Worm (Caenorhabditis elegans): ENCODE measurements around the gene lit-1.
"Not testable (repeated sequence)": the region's sequence is repeated elsewhere in the genome, so short reads cannot be mapped to it uniquely, and the experiment has no call there.

The lit-1 gene

ce11 chrIII:13741410-13741809, 39.6 kb downstream of the lit-1 start:
- peak; percentile 16; the same call in 1 of the 2 replicates for TF ChIP-seq ceh-100 (GFP tag; IDR thresholded peaks at IDR 0.05)
- TF ChIP-seq C06A6.2 (GFP tag; conservative IDR thresholded peaks at IDR 0.05) = no peak
- TF ChIP-seq madf-3 (GFP tag; IDR thresholded peaks at IDR 0.05) = 0 out of 2 replicates have a peak, but pooled peaks have one; percentile 25

DNA sequence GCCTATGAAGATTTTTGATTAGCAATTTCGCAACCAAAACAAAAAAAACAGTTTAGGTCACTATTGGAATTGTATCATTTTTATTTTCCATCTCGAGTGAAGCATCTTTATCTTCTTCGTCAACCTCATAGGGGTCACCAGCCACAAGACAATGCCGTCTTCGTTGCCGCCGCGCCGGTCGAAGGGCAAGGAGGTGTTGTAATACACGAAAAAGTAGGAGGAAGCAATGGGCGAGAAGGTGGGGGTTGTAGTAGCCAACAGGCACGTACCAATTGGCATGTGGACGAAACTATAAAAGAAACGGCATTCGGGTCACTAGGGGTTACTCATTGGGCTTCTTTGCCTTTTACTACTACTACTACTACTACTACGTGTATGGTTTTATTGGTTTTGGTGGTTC, 40.2 kb downstream of the lit-1 start:
- TF ChIP-seq B0035.1 (tag; optimal IDR thresholded peaks at IDR 0.05) (no peak), sptf-2 (GFP tag; optimal IDR thresholded peaks at IDR 0.05) (no peak), D2030.7 (GFP tag; IDR thresholded peaks at IDR 0.05) (no peak), C06A6.2 (GFP tag; conservative IDR thresholded peaks at IDR 0.05) (no peak), ekl-4 (GFP tag; IDR thresholded peaks at IDR 0.05) (no peak), akir-1 (GFP tag; optimal IDR thresholded peaks at IDR 0.05) (no peak), unc-130 (GFP tag; optimal IDR thresholded peaks at IDR 0.05) (no peak), zfh-2 (GFP tag; conservative IDR thresholded peaks at IDR 0.05) (no peak)

ce11 chrIII:13743922-13744321, 42.1 kb downstream of the lit-1 start, which contains the start of gene tyr-2:
Gene tyr-2, plus strand, starts transcription at chrIII:13744222.
- TF ChIP-seq mel-28 (tag; optimal IDR thresholded peaks at IDR 0.05; ENCODE audit: borderline replicate concordance) (no peak), nhr-90 (tag; optimal IDR thresholded peaks at IDR 0.05) (no peak), ztf-3 (GFP tag; optimal IDR thresholded peaks at IDR 0.05) (no peak), hmg-20 (GFP tag; IDR thresholded peaks at IDR 0.05) (no peak), B0019.2 (GFP tag; conservative IDR thresholded peaks at IDR 0.05) (no peak), fkh-3 (tag; optimal IDR thresholded peaks at IDR 0.05) (no peak), dpl-1 (GFP tag; optimal IDR thresholded peaks at IDR 0.05) (no peak), F22D6.2 (tag; optimal IDR thresholded peaks at IDR 0.05) (no peak), snpc-1.3 (tag; optimal IDR thresholded peaks at IDR 0.05; ENCODE audit: insufficient read depth) (no peak), ccch-3 (GFP tag; optimal IDR thresholded peaks at IDR 0.05) (no peak), T07F8.4 (tag; optimal IDR thresholded peaks at IDR 0.05) (no peak), ceh-58 (GFP tag; IDR thresholded peaks at IDR 0.05) (no peak), Y53G8AR.9 (GFP tag; conservative IDR thresholded peaks at IDR 0.05) (no peak)

DNA sequence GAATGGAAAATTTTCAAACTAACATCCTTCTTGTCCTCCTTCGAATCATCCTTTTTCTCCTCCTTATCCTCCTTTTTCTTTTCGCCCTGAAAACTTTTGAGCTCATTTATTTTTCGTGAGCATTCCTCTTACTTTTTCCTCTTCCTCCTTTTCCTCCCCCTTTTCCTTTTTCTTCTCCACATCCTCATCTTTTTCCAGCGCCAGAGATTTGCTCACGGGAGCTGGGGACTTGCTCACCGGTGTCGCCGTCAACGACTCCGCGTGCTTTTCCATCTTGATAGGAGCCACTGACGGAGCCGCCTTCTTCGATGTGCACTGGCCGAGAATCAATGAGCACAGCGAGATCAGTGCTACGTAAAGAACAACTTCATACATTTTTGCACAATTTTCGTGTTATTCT, 46.5 kb downstream of the lit-1 start, which contains the start of gene K08E3.2:
K08E3.2 (minus strand) TSS at position 375 of the 400 bp plus-strand sequence.
- TF ChIP-seq nfyb-1 (GFP tag; IDR thresholded peaks at IDR 0.05) (no peak), die-1 (tag; optimal IDR thresholded peaks at IDR 0.05) (no peak), zfh-2 (GFP tag; conservative IDR thresholded peaks at IDR 0.05) (peak; percentile 72), egrh-3 (GFP tag; IDR thresholded peaks at IDR 0.05) (peak; percentile 26; the same call in 1 of the 2 replicates), madf-10 (tag; optimal IDR thresholded peaks at IDR 0.05) (no peak)

DNA sequence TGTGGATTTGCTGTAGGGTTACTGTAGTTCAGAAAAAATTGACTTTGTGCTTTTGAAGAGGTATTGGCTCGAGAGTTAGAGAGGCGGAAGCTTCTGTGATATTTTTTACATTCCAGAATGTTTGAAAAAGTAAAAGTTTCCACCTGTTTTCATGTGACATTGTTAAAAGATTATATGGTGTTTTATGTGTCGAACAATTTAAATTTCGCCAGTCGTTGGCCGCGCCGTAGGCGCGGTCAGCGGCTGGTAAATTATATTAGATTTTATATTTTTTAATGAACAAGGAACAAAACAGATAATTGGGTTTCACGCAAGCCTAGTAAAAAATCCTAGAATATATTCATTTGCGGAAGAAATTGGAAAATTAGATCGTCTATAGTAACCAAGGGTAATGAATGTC, 49.4 kb downstream of the lit-1 start, which contains the start of gene mlc-7:
mlc-7 (plus strand) TSS at position 301 of the 400 bp plus-strand sequence.
- not testable (repeated sequence) for TF ChIP-seq sdz-38 (tag; optimal IDR thresholded peaks at IDR 0.05); lin-35 (GFP tag; optimal IDR thresholded peaks at IDR 0.05); T26A5.8 (tag; optimal IDR thresholded peaks at IDR 0.05)

DNA sequence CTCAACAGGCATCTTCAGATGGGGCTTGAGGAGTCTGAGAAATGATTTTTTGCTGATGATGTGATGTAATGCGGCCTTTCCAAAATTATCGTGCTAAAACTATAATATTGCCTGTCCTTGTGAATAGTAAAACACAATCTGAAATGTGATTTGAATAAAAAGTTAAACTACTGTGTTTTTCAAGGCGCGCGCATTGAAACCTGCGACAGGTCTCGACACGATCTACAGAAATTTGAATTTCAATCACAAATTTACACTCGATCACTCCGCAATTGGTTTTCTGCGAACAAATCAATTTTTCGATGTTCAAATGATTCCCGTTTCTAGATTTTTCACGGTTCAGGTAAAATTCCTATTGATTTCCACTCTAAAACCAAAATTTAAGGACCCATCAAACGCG, 53.9 kb downstream of the lit-1 start, which contains the start of gene toca-2:
toca-2 (plus strand) TSS at position 208 of the 400 bp plus-strand sequence.
- TF ChIP-seq lin-54 (GFP tag; optimal IDR thresholded peaks at IDR 0.05) (peak; percentile 74), F57A8.1 (GFP tag; optimal IDR thresholded peaks at IDR 0.05) (no peak), madf-6 (GFP tag; IDR thresholded peaks at IDR 0.05) (peak; percentile 87), dox-1 (GFP tag; IDR thresholded peaks at IDR 0.05) (0 out of 2 replicates have a peak, but pooled peaks have one; percentile 22), xnd-1 (tag; optimal IDR thresholded peaks at IDR 0.05) (peak; percentile 87), efl-1 (GFP tag; optimal IDR thresholded peaks at IDR 0.05) (peak; percentile 37), madf-8 (GFP tag; conservative IDR thresholded peaks at IDR 0.05) (peak; percentile 64), fkh-3 (tag; optimal IDR thresholded peaks at IDR 0.05) (no peak), attf-3 (GFP tag; conservative IDR thresholded peaks at IDR 0.05) (no peak), hrde-1 (tag; optimal IDR thresholded peaks at IDR 0.05; ENCODE audit: borderline replicate concordance) (no peak), ceh-40 (GFP tag; IDR thresholded peaks at IDR 0.05) (no peak), F39B2.1 (GFP tag; IDR thresholded peaks at IDR 0.05) (no peak), lsl-1 (GFP tag; optimal IDR thresholded peaks at IDR 0.05) (peak; percentile 93)
